Worm (Caenorhabditis elegans) whole organism, young adult: ENCODE results near the gene C06H2.2.

Experiments used
- F39B2.1 ChIP-seq: fragments of 200-800 bp; sonication (Bioruptor generic); IDR thresholded peaks from 2 replicates; pipeline ENCODE4 v1.3.6; 2022; ENCODE audit warnings: missing genetic modification reagents, missing genetic modification characterization, missing compliant biosample characterization
- T26A5.8 ChIP-seq: sonication (generic microtip); optimal IDR thresholded peaks from 2 replicates; lab custom pipeline; 2016; ENCODE audit warnings: missing genetic modification characterization, missing compliant biosample characterization
- ama-1 ChIP-seq, 3 experiments: fragments of 150-350 bp in 1 of 3; sonication (generic microtip) in 2 of 3; optimal IDR thresholded peaks; 2 replicates each; lab custom pipeline; 2014 to 2018; ENCODE audit warnings: missing biosample characterization in 2 of 3, missing genetic modification characterization in 2 of 3, missing genetic modification reagents in 2 of 3
- ceh-79 ChIP-seq: sonication (generic microtip); optimal IDR thresholded peaks from 2 replicates; lab custom pipeline; 2017; ENCODE audit warnings: mild to moderate bottlenecking, missing genetic modification characterization, missing compliant biosample characterization
- efl-1 ChIP-seq: fragments of 150-350 bp; optimal IDR thresholded peaks from 2 replicates; lab custom pipeline; 2014; ENCODE audit warnings: missing biosample characterization, missing genetic modification reagents, missing genetic modification characterization
- hrde-1 ChIP-seq: sonication (generic microtip); optimal IDR thresholded peaks from 2 replicates; lab custom pipeline; 2016; ENCODE audit warnings: missing genetic modification characterization, mild to moderate bottlenecking, missing compliant biosample characterization, moderate library complexity, missing genotype, missing genetic modification reagents, borderline replicate concordance
- lin-35 ChIP-seq, 3 experiments: fragments of 150-350 bp in 2 of 3; sonication (generic microtip) in 1 of 3; optimal IDR thresholded peaks; 2 replicates each; lab custom pipeline; 2014 to 2018; ENCODE audit warnings: missing biosample characterization in 3 of 3, missing genetic modification characterization in 3 of 3, missing genetic modification reagents in 3 of 3
- lin-40 ChIP-seq: sonication (generic microtip); optimal IDR thresholded peaks from 2 replicates; lab custom pipeline; 2016; ENCODE audit warnings: missing genetic modification characterization, mild to moderate bottlenecking, missing compliant biosample characterization, missing genotype, missing genetic modification reagents
- nhr-90 ChIP-seq: sonication (generic microtip); optimal IDR thresholded peaks from 2 replicates; lab custom pipeline; 2016; ENCODE audit warnings: missing genotype, mild to moderate bottlenecking, missing genetic modification characterization, missing compliant biosample characterization
- pha-4 ChIP-seq: fragments of 150-350 bp; sonication (generic microtip); optimal IDR thresholded peaks from 2 replicates; lab custom pipeline; 2014; ENCODE audit warnings: missing biosample characterization, missing genetic modification reagents, missing genetic modification characterization
- rec-8 ChIP-seq, 2 experiments: sonication (generic microtip); optimal IDR thresholded peaks; 2 replicates each; lab custom pipeline; 2016; ENCODE audit warnings: mild to moderate bottlenecking in 2 of 2, missing genetic modification characterization in 2 of 2, missing genetic modification reagents in 2 of 2, missing genotype in 2 of 2, missing biosample characterization in 1 of 2, missing compliant biosample characterization in 1 of 2, moderate library complexity in 1 of 2
- snpc-1.1 ChIP-seq: sonication (generic microtip); optimal IDR thresholded peaks from 2 replicates; lab custom pipeline; 2017; ENCODE audit warnings: missing genetic modification characterization, mild to moderate bottlenecking, missing compliant biosample characterization, antibody characterized with exemption, moderate library complexity, missing genotype, missing genetic modification reagents; ENCODE audit not compliant: insufficient read depth
- snpc-3.4 ChIP-seq: sonication (generic microtip); optimal IDR thresholded peaks from 2 replicates; lab custom pipeline; 2017; ENCODE audit warnings: missing genetic modification characterization, mild to moderate bottlenecking, missing compliant biosample characterization, antibody characterized with exemption, moderate library complexity, missing genotype, missing genetic modification reagents
- snpc-4 ChIP-seq, 5 experiments: fragments of 150-350 bp in 1 of 5; sonication (generic microtip) in 4 of 5; optimal IDR thresholded peaks; 2 replicates each; lab custom pipeline; 2014 to 2018; ENCODE audit warnings: missing genetic modification characterization in 5 of 5, missing biosample characterization in 3 of 5, antibody characterized with exemption in 2 of 5, mild to moderate bottlenecking in 2 of 5, missing compliant biosample characterization in 2 of 5, missing genotype in 2 of 5, moderate library complexity in 2 of 5, missing genetic modification reagents in 1 of 5

- TF ChIP-seq lin-35 (GFP tag; optimal IDR thresholded peaks at IDR 0.05; lab: Kevin White, UChicago): no peak
- TF ChIP-seq hrde-1 (tag; lab: Kevin White, UChicago): no peak
- no peak for TF ChIP-seq lin-40
- TF ChIP-seq nhr-90: no peak
- TF ChIP-seq T26A5.8: no peak
- TF ChIP-seq snpc-4 (GFP tag; optimal IDR thresholded peaks at IDR 0.05; lab: Kevin White, UChicago): no peak
- TF ChIP-seq snpc-4 (tag; optimal IDR thresholded peaks at IDR 0.05; lab: Kevin White, UChicago): no peak
- TF ChIP-seq efl-1 (GFP tag; lab: Kevin White, UChicago): no peak
- no peak for TF ChIP-seq pha-4
- TF ChIP-seq snpc-3.4: no peak
- no peak for TF ChIP-seq ceh-79 (tag; lab: Kevin White, UChicago)
- no peak for TF ChIP-seq rec-8 (tag; optimal IDR thresholded peaks at IDR 0.05; lab: Kevin White, UChicago)
- TF ChIP-seq snpc-1.1 (tag; lab: Kevin White, UChicago): no peak
- no peak for TF ChIP-seq F39B2.1
- no peak for TF ChIP-seq ama-1 (optimal IDR thresholded peaks at IDR 0.05; lab: Kevin White, UChicago)
- TF ChIP-seq ama-1 (GFP tag; optimal IDR thresholded peaks at IDR 0.05; lab: Kevin White, UChicago): no peak
These were observed 16.2 kb downstream of the C06H2.2 start, which contains the start of gene folt-1 for ce11 chrV:11141179-11141578.
